Worm (Caenorhabditis elegans): Measurements from ENCODE around the gene T11G6.5.

Gene T11G6.5

ce11 chrIV:10803973-10804372, 38.6 kb downstream of the T11G6.5 start:
- TF ChIP-seq med-1 (GFP tag; optimal IDR thresholded peaks at IDR 0.05; ENCODE audit: insufficient read depth) (no peak), cog-1 (tag; optimal IDR thresholded peaks at IDR 0.05) (no peak), klf-2 (GFP tag; conservative IDR thresholded peaks at IDR 0.05) (no peak), T22C8.4 (GFP tag; IDR thresholded peaks at IDR 0.05) (no peak), ref-1 (GFP tag; conservative IDR thresholded peaks at IDR 0.05) (no peak), tab-1 (GFP tag; IDR thresholded peaks at IDR 0.05) (no peak), ztf-29 (GFP tag; IDR thresholded peaks at IDR 0.05) (no peak), flt-1 (GFP tag; IDR thresholded peaks at IDR 0.05) (no peak)

ce11 chrIV:10799354-10799753, 43.2 kb downstream of the T11G6.5 start, which contains the start of gene zipt-2.1:
Gene zipt-2.1 (plus strand): TSS chrIV:10799654.
- no peak for TF ChIP-seq tab-1 (GFP tag; IDR thresholded peaks at IDR 0.05)
- no peak for TF ChIP-seq flt-1 (GFP tag; IDR thresholded peaks at IDR 0.05)
- TF ChIP-seq med-1 (GFP tag; optimal IDR thresholded peaks at IDR 0.05; ENCODE audit: insufficient read depth): no peak
- TF ChIP-seq T22C8.4 (GFP tag; IDR thresholded peaks at IDR 0.05): no peak
- TF ChIP-seq ztf-23 (GFP tag; IDR thresholded peaks at IDR 0.05): no peak
- no peak for TF ChIP-seq klf-2 (GFP tag; conservative IDR thresholded peaks at IDR 0.05)
- TF ChIP-seq ztf-29 (GFP tag; IDR thresholded peaks at IDR 0.05): no peak
- no peak for TF ChIP-seq cog-1 (tag; optimal IDR thresholded peaks at IDR 0.05)
- no peak for TF ChIP-seq ref-1 (GFP tag; conservative IDR thresholded peaks at IDR 0.05)

DNA sequence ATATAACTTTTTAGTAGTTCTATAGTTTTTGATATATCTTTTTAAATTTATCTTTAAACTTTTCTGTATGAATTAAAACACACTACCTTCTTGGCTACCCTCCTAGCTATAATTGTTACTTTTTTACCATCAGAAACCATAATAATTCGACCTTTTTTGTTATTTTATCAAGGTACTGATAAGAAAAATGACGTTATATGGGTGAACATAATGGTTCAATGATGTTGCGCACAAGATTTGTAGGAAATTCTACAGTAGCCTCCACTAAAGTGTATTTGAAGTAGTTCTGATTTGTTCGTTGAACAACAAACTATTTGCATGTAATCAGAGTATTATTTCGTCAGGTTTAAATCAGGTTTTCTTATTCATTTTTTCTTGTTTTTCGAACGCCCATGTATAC, 44.0 kb downstream of the T11G6.5 start:
- no peak for TF ChIP-seq klf-2 (GFP tag; conservative IDR thresholded peaks at IDR 0.05)
- no peak for TF ChIP-seq flt-1 (GFP tag; IDR thresholded peaks at IDR 0.05)
- TF ChIP-seq tab-1 (GFP tag; IDR thresholded peaks at IDR 0.05): no peak
- no peak for TF ChIP-seq ztf-29 (GFP tag; IDR thresholded peaks at IDR 0.05)
- TF ChIP-seq med-1 (GFP tag; optimal IDR thresholded peaks at IDR 0.05; ENCODE audit: insufficient read depth): no peak
- TF ChIP-seq cog-1 (tag; optimal IDR thresholded peaks at IDR 0.05): no peak
- TF ChIP-seq ref-1 (GFP tag; conservative IDR thresholded peaks at IDR 0.05): no peak
- no peak for TF ChIP-seq T22C8.4 (GFP tag; IDR thresholded peaks at IDR 0.05)
- no peak for TF ChIP-seq ztf-23 (GFP tag; IDR thresholded peaks at IDR 0.05)

ce11 chrIV:10796707-10797106, 45.8 kb downstream of the T11G6.5 start:
- no peak for TF ChIP-seq tab-1 (GFP tag; IDR thresholded peaks at IDR 0.05)
- TF ChIP-seq ref-1 (GFP tag; conservative IDR thresholded peaks at IDR 0.05): no peak
- no peak for TF ChIP-seq T22C8.4 (GFP tag; IDR thresholded peaks at IDR 0.05)
- no peak for TF ChIP-seq cog-1 (tag; optimal IDR thresholded peaks at IDR 0.05)
- TF ChIP-seq ztf-29 (GFP tag; IDR thresholded peaks at IDR 0.05): no peak
- no peak for TF ChIP-seq klf-2 (GFP tag; conservative IDR thresholded peaks at IDR 0.05)
- TF ChIP-seq med-1 (GFP tag; optimal IDR thresholded peaks at IDR 0.05; ENCODE audit: insufficient read depth): no peak
- TF ChIP-seq flt-1 (GFP tag; IDR thresholded peaks at IDR 0.05): no peak
- TF ChIP-seq ztf-23 (GFP tag; IDR thresholded peaks at IDR 0.05): no peak

- no peak for TF ChIP-seq klf-2 (GFP tag; conservative IDR thresholded peaks at IDR 0.05)
- TF ChIP-seq T22C8.4 (GFP tag; IDR thresholded peaks at IDR 0.05): no peak
- TF ChIP-seq tab-1 (GFP tag; IDR thresholded peaks at IDR 0.05): no peak
- TF ChIP-seq med-1 (GFP tag; optimal IDR thresholded peaks at IDR 0.05; ENCODE audit: insufficient read depth): no peak
- TF ChIP-seq ref-1 (GFP tag; conservative IDR thresholded peaks at IDR 0.05): no peak
- TF ChIP-seq ztf-23 (GFP tag; IDR thresholded peaks at IDR 0.05): no peak
- TF ChIP-seq cog-1 (tag; optimal IDR thresholded peaks at IDR 0.05): no peak
- no peak for TF ChIP-seq ztf-29 (GFP tag; IDR thresholded peaks at IDR 0.05)
- TF ChIP-seq flt-1 (GFP tag; IDR thresholded peaks at IDR 0.05): no peak
Measured at ce11 chrIV:10795678-10796077, 46.9 kb downstream of the T11G6.5 start.

ce11 chrIV:10790353-10790752, 52.2 kb downstream of the T11G6.5 start, which contains the start of gene pept-2:
Gene pept-2 (plus strand): TSS chrIV:10790653.
- no peak for TF ChIP-seq med-1 (GFP tag; optimal IDR thresholded peaks at IDR 0.05; ENCODE audit: insufficient read depth)
- no peak for TF ChIP-seq ref-1 (GFP tag; conservative IDR thresholded peaks at IDR 0.05)
- TF ChIP-seq ztf-29 (GFP tag; IDR thresholded peaks at IDR 0.05): no peak
- TF ChIP-seq klf-2 (GFP tag; conservative IDR thresholded peaks at IDR 0.05): no peak
- no peak for TF ChIP-seq ztf-23 (GFP tag; IDR thresholded peaks at IDR 0.05)
- no peak for TF ChIP-seq cog-1 (tag; optimal IDR thresholded peaks at IDR 0.05)
- TF ChIP-seq tab-1 (GFP tag; IDR thresholded peaks at IDR 0.05): no peak
- no peak for TF ChIP-seq T22C8.4 (GFP tag; IDR thresholded peaks at IDR 0.05)
- no peak for TF ChIP-seq flt-1 (GFP tag; IDR thresholded peaks at IDR 0.05)

DNA sequence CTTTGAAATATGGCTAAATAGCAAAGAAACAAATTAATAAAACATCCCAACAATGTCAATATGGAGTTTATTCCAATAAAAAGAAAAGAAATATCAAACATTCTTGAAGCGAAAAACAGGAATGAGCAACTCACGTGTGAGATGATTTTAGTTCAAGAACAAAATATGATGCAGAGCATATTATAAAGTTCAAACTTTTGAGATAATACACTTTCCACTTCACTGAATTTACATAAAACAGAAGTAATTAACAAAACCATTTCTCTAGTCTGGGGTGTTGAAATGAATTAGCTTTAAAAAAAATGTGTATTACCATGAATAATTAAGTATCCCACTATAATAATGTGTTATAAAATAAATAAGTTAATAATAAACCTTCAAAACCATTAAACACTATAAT, 55.8 kb downstream of the T11G6.5 start, which contains the start of gene srd-7:
srd-7 (minus strand) TSS at position 101 of the 400 bp plus-strand sequence.
- TF ChIP-seq tab-1 (GFP tag; IDR thresholded peaks at IDR 0.05) (no peak), med-1 (GFP tag; optimal IDR thresholded peaks at IDR 0.05; ENCODE audit: insufficient read depth) (no peak), ztf-29 (GFP tag; IDR thresholded peaks at IDR 0.05) (no peak), T22C8.4 (GFP tag; IDR thresholded peaks at IDR 0.05) (no peak), ref-1 (GFP tag; conservative IDR thresholded peaks at IDR 0.05) (no peak), cog-1 (tag; optimal IDR thresholded peaks at IDR 0.05) (no peak), klf-2 (GFP tag; conservative IDR thresholded peaks at IDR 0.05) (no peak), flt-1 (GFP tag; IDR thresholded peaks at IDR 0.05) (no peak), ztf-23 (GFP tag; IDR thresholded peaks at IDR 0.05) (no peak)
